Fruit fly (Drosophila melanogaster): ENCODE measurements around the gene IleRS-m.

DNA sequence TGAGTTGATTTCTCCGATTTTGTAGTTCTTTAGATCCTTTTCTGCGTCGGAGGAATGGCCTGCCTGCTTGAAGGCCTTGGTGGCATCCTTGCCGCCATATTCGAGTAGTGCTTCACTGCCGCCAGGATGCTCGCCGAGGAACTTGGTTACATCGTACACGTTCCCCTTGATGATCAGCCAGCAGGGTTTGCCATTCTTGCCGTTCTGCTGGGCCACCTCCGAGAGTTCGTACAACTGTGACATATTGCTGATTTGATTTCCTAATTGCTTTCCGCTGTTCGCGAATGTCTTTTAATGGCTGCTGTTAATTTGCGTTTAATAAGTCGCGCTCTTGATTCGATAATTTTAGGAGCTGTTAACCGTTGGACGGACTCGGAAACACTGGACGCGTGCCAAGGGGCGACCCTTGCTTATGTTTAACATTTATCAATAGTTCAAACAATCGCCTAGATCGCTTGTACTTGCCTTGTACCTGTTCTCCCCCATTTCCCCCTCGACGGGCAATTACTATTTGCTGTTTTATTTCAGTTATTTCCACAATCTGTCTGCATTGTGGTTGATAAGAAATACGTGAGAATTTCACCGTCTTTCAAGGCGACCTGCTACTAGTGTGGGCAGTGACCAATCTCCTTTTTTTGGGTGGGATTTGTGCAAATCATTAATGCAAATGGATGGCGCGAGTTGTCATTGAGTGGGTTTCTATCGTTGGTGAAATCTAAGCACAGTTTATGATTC, 36.9 kb downstream of the IleRS-m start:
- TF ChIP-seq pad (GFP tag; optimal IDR thresholded peaks at IDR 0.05) (no peak), Mnt (GFP tag; optimal IDR thresholded peaks at IDR 0.05) (no peak), CG1620 (GFP tag; optimal IDR thresholded peaks at IDR 0.05) (no peak), CG12768 (GFP tag; optimal IDR thresholded peaks at IDR 0.05) (no peak), CG7045 (GFP tag; optimal IDR thresholded peaks at IDR 0.05) (no peak), CG33017 (tag; optimal IDR thresholded peaks at IDR 0.05) (no peak), Hr96 (GFP tag; optimal IDR thresholded peaks at IDR 0.05) (no peak), tj (GFP tag; optimal IDR thresholded peaks at IDR 0.05) (no peak), cnc (optimal IDR thresholded peaks at IDR 0.05) (no peak), ovo (GFP tag; optimal IDR thresholded peaks at IDR 0.05) (no peak), toe (GFP tag; optimal IDR thresholded peaks at IDR 0.05) (no peak), kay (GFP tag; ENCODE audit: borderline replicate concordance) (no peak), cic (GFP tag; optimal IDR thresholded peaks at IDR 0.05) (peak; percentile 41)
